Worm (Caenorhabditis elegans): ENCODE measurements around the gene R01B10.2.

Gene R01B10.2

ce11 chrV:6000368-6000802 lies 40.9 kb downstream of the R01B10.2 start (continued):
- TF ChIP-seq ztf-11 (tag; optimal IDR thresholded peaks at IDR 0.05) (no peak), ceh-39 (tag; optimal IDR thresholded peaks at IDR 0.05) (no peak), lin-13 (tag; optimal IDR thresholded peaks at IDR 0.05) (no peak), ham-2 (GFP tag; optimal IDR thresholded peaks at IDR 0.05) (peak; percentile 27), sptf-1 (tag; optimal IDR thresholded peaks at IDR 0.05) (no peak), nhr-2 (tag; optimal IDR thresholded peaks at IDR 0.05) (no peak)

DNA sequence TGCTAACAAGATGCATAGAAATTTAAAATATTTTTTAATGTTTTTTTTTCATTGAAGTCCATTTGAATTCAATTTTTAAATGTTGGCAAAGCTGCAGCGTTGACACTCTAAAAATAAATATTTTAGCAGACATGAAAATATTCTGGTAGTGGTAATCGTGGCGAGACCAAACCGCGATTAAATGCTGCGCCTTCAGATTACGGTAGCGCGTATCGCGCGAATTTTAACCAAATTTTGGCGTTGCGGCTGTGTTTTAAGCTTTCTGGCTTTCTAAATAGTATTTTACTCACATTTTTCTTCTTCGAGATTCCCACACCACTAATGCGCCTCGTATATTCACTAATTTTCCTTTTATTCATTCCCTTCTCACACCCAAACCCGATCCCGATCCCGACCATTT lies 45.2 kb downstream of the R01B10.2 start, which contains the start of gene cpg-4:
TSS of gene cpg-4 (plus strand) at position 303 of the 400 bp plus-strand sequence.
- no peak for TF ChIP-seq unc-39 (tag; optimal IDR thresholded peaks at IDR 0.05)
- no peak for TF ChIP-seq nhr-237 (tag; optimal IDR thresholded peaks at IDR 0.05)
- TF ChIP-seq sem-2 (GFP tag; optimal IDR thresholded peaks at IDR 0.05), result no peak
- TF ChIP-seq flh-1 (GFP tag; optimal IDR thresholded peaks at IDR 0.05), result no peak
- no peak for TF ChIP-seq ceh-43 (GFP tag; optimal IDR thresholded peaks at IDR 0.05)
- no peak for TF ChIP-seq ceh-39 (tag; optimal IDR thresholded peaks at IDR 0.05)
- no peak for TF ChIP-seq nhr-2 (tag; optimal IDR thresholded peaks at IDR 0.05)
- TF ChIP-seq hlh-1 (tag; optimal IDR thresholded peaks at IDR 0.05), result no peak
- no peak for TF ChIP-seq zip-8 (tag; optimal IDR thresholded peaks at IDR 0.05)
- no peak for TF ChIP-seq elt-3 (tag; optimal IDR thresholded peaks at IDR 0.05)
- TF ChIP-seq elt-1 (tag; optimal IDR thresholded peaks at IDR 0.05; ENCODE audit: borderline replicate concordance, insufficient read depth), result no peak
- no peak for TF ChIP-seq unc-62 (GFP tag; optimal IDR thresholded peaks at IDR 0.05)
- no peak for TF ChIP-seq tbx-8 (GFP tag; optimal IDR thresholded peaks at IDR 0.05)
- TF ChIP-seq drap-1 (GFP tag; optimal IDR thresholded peaks at IDR 0.05), result no peak

- TF ChIP-seq cnd-1 (tag; optimal IDR thresholded peaks at IDR 0.05), result peak; percentile 44
- no peak for TF ChIP-seq sptf-1 (tag; optimal IDR thresholded peaks at IDR 0.05)
- no peak for TF ChIP-seq M03D4.4 (tag; optimal IDR thresholded peaks at IDR 0.05)
- TF ChIP-seq unc-62 (GFP tag; optimal IDR thresholded peaks at IDR 0.05), result peak; percentile 95
- TF ChIP-seq zip-8 (tag; optimal IDR thresholded peaks at IDR 0.05), result no peak
- TF ChIP-seq mab-5 (tag; optimal IDR thresholded peaks at IDR 0.05), result peak; percentile 52
- no peak for TF ChIP-seq elt-3 (tag; optimal IDR thresholded peaks at IDR 0.05)
- no peak for TF ChIP-seq ceh-83 (GFP tag; optimal IDR thresholded peaks at IDR 0.05)
- TF ChIP-seq hlh-1 (tag; optimal IDR thresholded peaks at IDR 0.05), result peak; percentile 97
- TF ChIP-seq tbx-8 (GFP tag; optimal IDR thresholded peaks at IDR 0.05), result no peak
- no peak for TF ChIP-seq ceh-43 (GFP tag; optimal IDR thresholded peaks at IDR 0.05)
- TF ChIP-seq blmp-1 (tag; optimal IDR thresholded peaks at IDR 0.05), result no peak
- no peak for TF ChIP-seq mep-1 (tag; optimal IDR thresholded peaks at IDR 0.05)
- no peak for TF ChIP-seq bed-3 (GFP tag; optimal IDR thresholded peaks at IDR 0.05)
- peak; percentile 4 for TF ChIP-seq unc-120 (tag; optimal IDR thresholded peaks at IDR 0.05; ENCODE audit: poor library complexity, severe bottlenecking)
- no peak for TF ChIP-seq nhr-237 (tag; optimal IDR thresholded peaks at IDR 0.05)
These were observed 45.7 kb downstream of the R01B10.2 start for ce11 chrV:5995598-5995997.

DNA sequence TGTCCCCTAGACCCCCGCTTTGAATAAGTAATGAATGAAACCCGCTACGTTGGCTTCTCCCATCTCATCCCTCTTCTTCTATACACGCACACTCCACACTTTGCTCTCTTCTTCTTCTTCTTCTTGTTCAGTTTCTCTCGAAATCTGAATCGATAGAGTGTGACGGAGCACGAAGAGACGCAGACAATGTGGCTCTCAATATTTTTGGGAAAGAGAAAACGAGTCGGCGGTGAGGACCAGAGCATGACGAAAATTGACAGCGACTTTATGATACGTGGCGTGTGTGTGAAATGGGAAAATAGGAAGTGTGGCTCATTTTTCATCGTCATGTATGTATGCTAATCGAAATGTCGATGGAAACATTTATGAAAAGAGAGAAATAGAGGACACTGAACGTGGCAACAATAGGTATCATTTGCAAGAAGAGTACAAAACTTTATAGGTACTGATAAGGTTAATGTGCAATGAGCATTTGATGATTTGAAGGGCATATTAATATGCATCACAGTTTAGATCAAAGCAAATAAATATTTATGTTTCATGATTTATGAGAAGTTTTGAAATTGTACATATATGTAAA lies 49.7 kb downstream of the R01B10.2 start:
- TF ChIP-seq zip-8 (tag; optimal IDR thresholded peaks at IDR 0.05) (no peak), ces-1 (GFP tag; optimal IDR thresholded peaks at IDR 0.05) (peak; percentile 80), lin-32 (GFP tag; optimal IDR thresholded peaks at IDR 0.05) (no peak), sptf-1 (tag; optimal IDR thresholded peaks at IDR 0.05) (no peak), hlh-1 (tag; optimal IDR thresholded peaks at IDR 0.05) (peak; percentile 73), mab-5 (tag; optimal IDR thresholded peaks at IDR 0.05) (no peak), unc-120 (tag; optimal IDR thresholded peaks at IDR 0.05; ENCODE audit: poor library complexity, severe bottlenecking) (peak; percentile 89), M03D4.4 (tag; optimal IDR thresholded peaks at IDR 0.05) (no peak), ceh-43 (GFP tag; optimal IDR thresholded peaks at IDR 0.05) (no peak), mep-1 (tag; optimal IDR thresholded peaks at IDR 0.05) (peak; percentile 36), lsy-2 (tag; optimal IDR thresholded peaks at IDR 0.05) (peak; percentile 15), unc-62 (GFP tag; optimal IDR thresholded peaks at IDR 0.05) (peak; percentile 93), ztf-11 (tag; optimal IDR thresholded peaks at IDR 0.05) (no peak), cnd-1 (tag; optimal IDR thresholded peaks at IDR 0.05) (no peak), pha-4 (tag; optimal IDR thresholded peaks at IDR 0.05) (no peak), unc-39 (tag; optimal IDR thresholded peaks at IDR 0.05) (no peak)

Data from whole organism, mixed stage, embryonic.